Fruit fly (Drosophila melanogaster): ENCODE data around the gene LSm3.

- TF ChIP-seq psq (optimal IDR thresholded peaks at IDR 0.05) = no peak
- TF ChIP-seq CG8478 (optimal IDR thresholded peaks at IDR 0.05) = no peak
- TF ChIP-seq pan (optimal IDR thresholded peaks at IDR 0.05) = no peak
Observed at dm6 chr3R:23996224-23996623, at the start of gene LSm3.

All from whole organism.